Fruit fly (Drosophila melanogaster) whole organism, wandering third instar larva: ENCODE data around the gene Snx1.

Experiments used
- Abd-B ChIP-seq: fragments of >200 bp; optimal IDR thresholded peaks from 2 replicates; lab custom pipeline; 2017; ENCODE audit warnings: missing biosample characterization, missing genetic modification characterization
- CG32264 ChIP-seq: fragments of 200-800 bp; sonication (Bioruptor generic); optimal IDR thresholded peaks from 2 replicates; lab custom pipeline; 2016; ENCODE audit warnings: missing biosample characterization, missing genetic modification characterization
- CG9705 ChIP-seq: fragments of 200-800 bp; sonication (Bioruptor generic); optimal IDR thresholded peaks from 2 replicates; lab custom pipeline; 2018; ENCODE audit warnings: missing biosample characterization, mild to moderate bottlenecking, missing genetic modification characterization
- CrebA ChIP-seq: fragments of 200-800 bp; sonication (Bioruptor generic); optimal IDR thresholded peaks from 2 replicates; lab custom pipeline; 2016; ENCODE audit warnings: missing biosample characterization, mild to moderate bottlenecking, missing genetic modification characterization, borderline replicate concordance
- Dfd ChIP-seq: fragments of >200 bp; optimal IDR thresholded peaks from 2 replicates; lab custom pipeline; 2017; ENCODE audit warnings: missing biosample characterization, missing genetic modification characterization
- Dif ChIP-seq: fragments of 200-275, 200-300 bp; sonication (Bioruptor generic); optimal IDR thresholded peaks from 2 replicates; lab custom pipeline; 2018; ENCODE audit warnings: missing biosample characterization, missing genetic modification characterization; ENCODE audit not compliant: partially characterized antibody
- GATAd ChIP-seq: sonication (Bioruptor generic); optimal IDR thresholded peaks from 2 replicates; lab custom pipeline; 2016; ENCODE audit warnings: missing biosample characterization, missing genetic modification characterization
- HLH106 ChIP-seq: fragments of 200-800 bp; optimal IDR thresholded peaks from 3 replicates; lab custom pipeline; 2019; ENCODE audit warnings: missing biosample characterization, mild to moderate bottlenecking, missing genetic modification characterization, moderate library complexity
- Hnf4 ChIP-seq: fragments of 200-800 bp; sonication (Bioruptor generic); optimal IDR thresholded peaks from 2 replicates; lab custom pipeline; 2016; ENCODE audit warnings: missing biosample characterization, mild to moderate bottlenecking, missing genetic modification characterization
- Hr78 ChIP-seq: fragments of >200 bp; optimal IDR thresholded peaks from 2 replicates; lab custom pipeline; 2017; ENCODE audit warnings: missing biosample characterization, missing genetic modification characterization
- Hr83 ChIP-seq: fragments of 200-300 bp; sonication (Bioruptor generic); optimal IDR thresholded peaks from 2 replicates; lab custom pipeline; 2016; ENCODE audit warnings: missing biosample characterization, mild to moderate bottlenecking, missing genetic modification characterization, moderate library complexity; ENCODE audit not compliant: poor library complexity, severe bottlenecking
- Jra ChIP-seq: sonication (Bioruptor generic); optimal IDR thresholded peaks from 2 replicates; lab custom pipeline; 2016; ENCODE audit warnings: missing biosample characterization, missing genetic modification characterization
- Mio ChIP-seq: sonication (Bioruptor generic); optimal IDR thresholded peaks from 2 replicates; lab custom pipeline; 2016; ENCODE audit warnings: missing biosample characterization, missing genetic modification characterization
- Myc ChIP-seq: fragments of >200 bp; optimal IDR thresholded peaks from 2 replicates; lab custom pipeline; 2017
- N ChIP-seq: fragments of >200 bp; optimal IDR thresholded peaks from 2 replicates; lab custom pipeline; 2018; ENCODE audit warnings: missing biosample characterization, missing external identifiers, missing genetic modification characterization
- OdsH ChIP-seq: fragments of 200-800 bp; sonication (Bioruptor generic); optimal IDR thresholded peaks from 2 replicates; lab custom pipeline; 2016; ENCODE audit warnings: missing biosample characterization, mild to moderate bottlenecking, missing genetic modification characterization
- Rel ChIP-seq, 2 experiments: fragments of 200-800 bp; sonication (Bioruptor generic) in 1 of 2; optimal IDR thresholded peaks; 2 replicates in 1 of 2; 3 replicates in 1 of 2; lab custom pipeline; 2016 to 2019; ENCODE audit warnings: mild to moderate bottlenecking in 2 of 2, missing biosample characterization in 2 of 2, missing genetic modification characterization in 2 of 2, moderate library complexity in 1 of 2
- Sp1 ChIP-seq: fragments of 200-800 bp; sonication (Bioruptor generic); optimal IDR thresholded peaks from 3 replicates; lab custom pipeline; 2019; ENCODE audit warnings: missing biosample characterization, mild to moderate bottlenecking, missing genetic modification characterization, moderate library complexity
- Vsx2 ChIP-seq: fragments of 200-300, 225-300 bp; sonication (Bioruptor generic); optimal IDR thresholded peaks from 2 replicates; lab custom pipeline; 2018; ENCODE audit warnings: missing biosample characterization, missing genetic modification characterization; ENCODE audit not compliant: partially characterized antibody
- br ChIP-seq: fragments of 200-800 bp; sonication (Bioruptor generic); optimal IDR thresholded peaks from 2 replicates; lab custom pipeline; 2016; ENCODE audit warnings: missing biosample characterization, missing genetic modification characterization
- brk ChIP-seq: fragments of 200-800 bp; sonication (Bioruptor generic); optimal IDR thresholded peaks from 2 replicates; lab custom pipeline; 2016; ENCODE audit warnings: missing biosample characterization, mild to moderate bottlenecking, missing genetic modification characterization
- dl ChIP-seq, 2 experiments: fragments of 175-275, 200-275 bp in 1 of 2; fragments of 200-275 bp in 1 of 2; sonication (Bioruptor generic); optimal IDR thresholded peaks; lab custom pipeline; 2018; ENCODE audit warnings: mild to moderate bottlenecking in 2 of 2, missing biosample characterization in 2 of 2, missing genetic modification characterization in 2 of 2, moderate library complexity in 2 of 2; ENCODE audit not compliant: partially characterized antibody in 2 of 2, insufficient read depth in 1 of 2
- dmrt93B ChIP-seq: fragments of 200-800 bp; sonication (Bioruptor generic); optimal IDR thresholded peaks from 2 replicates; lab custom pipeline; 2018; ENCODE audit warnings: missing biosample characterization, mild to moderate bottlenecking, missing genetic modification characterization
- dsf ChIP-seq: sonication (Bioruptor generic); optimal IDR thresholded peaks from 2 replicates; lab custom pipeline; 2016; ENCODE audit warnings: missing biosample characterization, missing genetic modification characterization, borderline replicate concordance
- ey ChIP-seq: fragments of 200-800 bp; sonication (Bioruptor generic); optimal IDR thresholded peaks from 2 replicates; lab custom pipeline; 2016; ENCODE audit warnings: missing biosample characterization, missing genetic modification characterization
- foxo ChIP-seq, 2 experiments: fragments of 200-800 bp; sonication (Bioruptor generic); optimal IDR thresholded peaks; 2 replicates in 1 of 2; 3 replicates in 1 of 2; lab custom pipeline; 2016 to 2017; ENCODE audit warnings: missing biosample characterization in 2 of 2, missing genetic modification characterization in 2 of 2
- fru ChIP-seq: fragments of 200-800 bp; sonication (Bioruptor generic); optimal IDR thresholded peaks from 3 replicates; lab custom pipeline; 2016; ENCODE audit warnings: missing biosample characterization, mild to moderate bottlenecking, missing genetic modification characterization
- h ChIP-seq: fragments of 200-800 bp; sonication (Bioruptor generic); optimal IDR thresholded peaks from 3 replicates; lab custom pipeline; 2016; ENCODE audit warnings: missing biosample characterization, mild to moderate bottlenecking, missing genetic modification characterization
- jim ChIP-seq: fragments of 175-275, 200-325 bp; sonication (Bioruptor generic); optimal IDR thresholded peaks from 2 replicates; lab custom pipeline; 2016; ENCODE audit warnings: missing biosample characterization, mild to moderate bottlenecking, missing genetic modification characterization
- pan ChIP-seq: fragments of >200 bp; optimal IDR thresholded peaks from 2 replicates; lab custom pipeline; 2017
- psq ChIP-seq: fragments of 200-800 bp; sonication (Bioruptor generic); optimal IDR thresholded peaks from 3 replicates; lab custom pipeline; 2017; ENCODE audit warnings: missing biosample characterization, mild to moderate bottlenecking, missing genetic modification characterization, moderate library complexity
- rgr ChIP-seq: fragments of 200-800 bp; sonication (Bioruptor generic); optimal IDR thresholded peaks from 3 replicates; lab custom pipeline; 2016; ENCODE audit warnings: missing biosample characterization, mild to moderate bottlenecking, missing genetic modification characterization
- sage ChIP-seq: fragments of 200-800 bp; sonication (Bioruptor generic); optimal IDR thresholded peaks from 2 replicates; lab custom pipeline; 2016; ENCODE audit warnings: missing biosample characterization, mild to moderate bottlenecking, missing genetic modification characterization
- sv ChIP-seq: fragments of 200-800 bp; sonication (Bioruptor generic); optimal IDR thresholded peaks from 3 replicates; lab custom pipeline; 2016; ENCODE audit warnings: missing biosample characterization, missing genetic modification characterization
- tai ChIP-seq: sonication (Bioruptor generic); optimal IDR thresholded peaks from 2 replicates; lab custom pipeline; 2016; ENCODE audit warnings: missing biosample characterization, missing genetic modification characterization
- usp ChIP-seq: fragments of >200 bp; optimal IDR thresholded peaks from 2 replicates; lab custom pipeline; 2017; ENCODE audit warnings: missing biosample characterization, missing genetic modification characterization
- woc ChIP-seq: sonication (Bioruptor generic); optimal IDR thresholded peaks from 2 replicates; lab custom pipeline; 2016; ENCODE audit warnings: missing biosample characterization, mild to moderate bottlenecking, missing genetic modification characterization

Gene Snx1

dm6 chr2L:3428419-3429097 is 20.9 kb upstream of the Snx1 start:
- TF ChIP-seq pan (lab: Kevin White, UChicago) (no peak), h (GFP tag; lab: Kevin White, UChicago) (no peak), br (no peak), tai (GFP tag; lab: Kevin White, UChicago) (no peak), jim (GFP tag; lab: Kevin White, UChicago) (no peak), fru (GFP tag; lab: Kevin White, UChicago) (no peak), Abd-B (no peak), Vsx2 (GFP tag; lab: Kevin White, UChicago) (no peak), HLH106 (tag; lab: Kevin White, UChicago) (no peak), dl (GFP tag; optimal IDR thresholded peaks at IDR 0.05; lab: Kevin White, UChicago; ENCODE audit: insufficient read depth in 1 of 2, partially characterized antibody in 2 of 2) (no peak)

DNA sequence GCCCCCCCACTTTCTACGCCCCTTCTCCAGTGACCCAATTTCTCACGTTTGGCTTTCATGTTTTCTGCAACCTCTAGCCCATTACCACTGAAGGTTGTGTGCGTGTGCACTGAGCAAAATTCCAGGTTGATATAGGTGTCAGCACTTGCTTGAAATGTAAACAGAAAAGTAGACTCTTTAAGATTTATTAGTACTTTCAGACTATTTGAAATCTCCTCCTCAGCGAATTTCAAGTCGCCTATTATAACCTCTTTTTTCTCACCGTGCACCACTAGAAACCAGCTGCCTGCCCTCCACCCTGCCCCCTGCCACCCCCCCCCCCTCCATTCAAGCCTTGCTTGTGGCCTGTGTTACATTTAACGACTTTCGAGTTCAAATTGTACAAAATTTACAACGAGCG is 14.4 kb upstream of the Snx1 start:
- no peak for TF ChIP-seq Jra (GFP tag; lab: Kevin White, UChicago)
- no peak for TF ChIP-seq woc (GFP tag; lab: Kevin White, UChicago)
- TF ChIP-seq jim (GFP tag; lab: Kevin White, UChicago) = no peak
- no peak for TF ChIP-seq N (GFP tag; lab: Kevin White, UChicago)
- TF ChIP-seq sv (GFP tag; lab: Kevin White, UChicago) = no peak
- no peak for TF ChIP-seq dmrt93B (GFP tag; lab: Kevin White, UChicago)
- no peak for TF ChIP-seq OdsH (GFP tag; lab: Kevin White, UChicago)
- no peak for TF ChIP-seq fru (GFP tag; lab: Kevin White, UChicago)
- TF ChIP-seq pan (lab: Kevin White, UChicago) = no peak
- TF ChIP-seq ey = no peak
- no peak for TF ChIP-seq CG9705 (GFP tag; lab: Kevin White, UChicago)
- TF ChIP-seq usp (GFP tag; lab: Kevin White, UChicago) = no peak
- no peak for TF ChIP-seq Abd-B
- TF ChIP-seq GATAd (GFP tag; lab: Kevin White, UChicago) = no peak
- TF ChIP-seq, all 38 proteins: peak for 0

DNA sequence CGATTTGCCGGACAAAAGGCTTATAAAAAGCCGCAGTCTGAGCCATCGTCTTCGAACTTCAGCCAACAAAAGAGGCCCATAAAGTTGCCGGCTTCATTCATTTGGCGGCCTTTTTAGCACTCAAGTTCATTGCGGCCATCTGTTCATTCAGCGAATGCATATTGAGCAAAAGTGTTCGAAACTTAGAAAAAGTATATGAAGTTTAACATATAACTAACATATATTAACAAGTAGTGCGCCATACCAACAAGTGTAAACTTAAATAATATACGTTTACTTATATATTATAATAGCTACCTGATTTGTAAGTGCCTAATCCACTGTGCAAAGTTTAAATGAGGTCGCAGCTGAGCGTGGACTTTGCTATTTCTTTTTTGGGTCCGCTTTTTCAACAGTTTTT is 13.1 kb upstream of the Snx1 start:
- TF ChIP-seq GATAd (GFP tag; lab: Kevin White, UChicago) = no peak
- TF ChIP-seq Mio = no peak
- TF ChIP-seq dmrt93B (GFP tag; lab: Kevin White, UChicago) = no peak
- TF ChIP-seq Myc (lab: Kevin White, UChicago) = no peak
- no peak for TF ChIP-seq Vsx2 (GFP tag; lab: Kevin White, UChicago)

- TF ChIP-seq CrebA (peak; percentile 31), foxo (GFP tag; optimal IDR thresholded peaks at IDR 0.05; lab: Kevin White, UChicago) (peak in 1 of 2 experiments; percentile 77), Hr78 (GFP tag; lab: Kevin White, UChicago) (no peak), woc (GFP tag; lab: Kevin White, UChicago) (peak; percentile 60), sage (GFP tag; lab: Kevin White, UChicago) (peak; percentile 8), dsf (GFP tag; lab: Kevin White, UChicago) (peak; percentile 30), sv (GFP tag; lab: Kevin White, UChicago) (no peak), h (GFP tag; lab: Kevin White, UChicago) (peak; percentile 85), Jra (GFP tag; lab: Kevin White, UChicago) (peak; percentile 61), brk (GFP tag; lab: Kevin White, UChicago) (peak; percentile 75), Dif (GFP tag; lab: Kevin White, UChicago) (no peak), GATAd (GFP tag; lab: Kevin White, UChicago) (peak; percentile 28), Dfd (no peak), OdsH (GFP tag; lab: Kevin White, UChicago) (peak; percentile 93), Mio (no peak), Rel (GFP tag; optimal IDR thresholded peaks at IDR 0.05; lab: Kevin White, UChicago) (no peak), Rel (tag; optimal IDR thresholded peaks at IDR 0.05; lab: Kevin White, UChicago) (peak; percentile 75), ey (peak; percentile 67), CG9705 (GFP tag; lab: Kevin White, UChicago) (peak; percentile 73), rgr (GFP tag; lab: Kevin White, UChicago) (peak; percentile 85), Hr83 (no peak), br (peak; percentile 95), Myc (lab: Kevin White, UChicago) (no peak), tai (GFP tag; lab: Kevin White, UChicago) (peak; percentile 72), psq (GFP tag; lab: Kevin White, UChicago) (peak; percentile 79), pan (lab: Kevin White, UChicago) (no peak), Vsx2 (GFP tag; lab: Kevin White, UChicago) (no peak), Sp1 (peak; percentile 95), fru (GFP tag; lab: Kevin White, UChicago) (peak; percentile 82), dmrt93B (GFP tag; lab: Kevin White, UChicago) (peak; percentile 54), dl (GFP tag; optimal IDR thresholded peaks at IDR 0.05; lab: Kevin White, UChicago; ENCODE audit: insufficient read depth in 1 of 2, partially characterized antibody in 2 of 2) (no peak), N (GFP tag; lab: Kevin White, UChicago) (no peak), HLH106 (tag; lab: Kevin White, UChicago) (peak; percentile 87), CG32264 (GFP tag; lab: Kevin White, UChicago) (peak; percentile 36), Hnf4 (peak; percentile 89)
- TF ChIP-seq, all 38 proteins: peak for 23
These were observed 12.4 kb upstream of the Snx1 start for dm6 chr2L:3437068-3437467.
